Worm (Caenorhabditis elegans) whole organism, L4/young adult: ENCODE measurements around the gene tni-3.

Experiments used
- W03F9.2 ChIP-seq: fragments of 150-350 bp; optimal IDR thresholded peaks from 2 replicates; lab custom pipeline; 2014; ENCODE audit warnings: missing biosample characterization, missing genetic modification characterization
- dao-5 ChIP-seq: sonication (generic microtip); optimal IDR thresholded peaks from 2 replicates; lab custom pipeline; 2016; ENCODE audit warnings: missing genotype, missing genetic modification characterization, moderate library complexity, missing compliant biosample characterization
- him-1 ChIP-seq: sonication (generic microtip); optimal IDR thresholded peaks from 2 replicates; lab custom pipeline; 2016; ENCODE audit warnings: missing genotype, missing genetic modification reagents, missing genetic modification characterization, missing compliant biosample characterization

- TF ChIP-seq him-1 (tag; lab: Kevin White, UChicago) (no peak), W03F9.2 (tag; lab: Kevin White, UChicago) (no peak), dao-5 (tag; lab: Kevin White, UChicago) (no peak)
Measured at ce11 chrV:16786012-16786411, 48.9 kb downstream of the tni-3 start.
